Fruit fly (Drosophila melanogaster): ENCODE data around the gene CG2608.

Gene CG2608

DNA sequence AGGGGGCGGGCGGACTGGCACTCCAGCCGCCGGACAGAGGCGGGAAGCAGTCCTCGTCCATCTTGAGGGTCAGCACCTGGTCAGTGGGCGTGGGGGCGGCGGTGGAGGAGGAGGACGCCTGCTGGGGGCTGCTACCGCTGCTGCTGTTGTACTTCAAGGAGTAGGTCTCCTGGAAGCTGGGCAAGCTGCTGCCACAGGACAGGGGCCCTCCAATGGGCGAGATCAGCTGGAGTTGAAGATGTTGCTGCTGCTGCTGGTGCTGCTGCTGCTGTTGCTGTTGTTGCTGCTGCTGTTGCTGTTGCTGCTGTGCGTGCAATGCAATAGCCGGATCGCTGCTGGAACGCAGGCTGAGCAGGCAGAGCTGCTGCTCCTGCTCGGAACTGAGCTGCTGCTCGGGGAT, 43.1 kb downstream of the CG2608 start:
- TF ChIP-seq ovo (GFP tag; optimal IDR thresholded peaks at IDR 0.05) (no peak), CG11617 (GFP tag; optimal IDR thresholded peaks at IDR 0.05) (no peak), CG5204 (GFP tag; optimal IDR thresholded peaks at IDR 0.05) (no peak), CG14711 (tag; optimal IDR thresholded peaks at IDR 0.05) (no peak), cnc (optimal IDR thresholded peaks at IDR 0.05) (no peak), bab1 (GFP tag; optimal IDR thresholded peaks at IDR 0.05) (no peak), tj (GFP tag; optimal IDR thresholded peaks at IDR 0.05) (no peak)

- TF ChIP-seq Clk (GFP tag; optimal IDR thresholded peaks at IDR 0.05), result no peak
- no peak for TF ChIP-seq toe (GFP tag; optimal IDR thresholded peaks at IDR 0.05)
- TF ChIP-seq CG14711 (tag; optimal IDR thresholded peaks at IDR 0.05), result no peak
- no peak for TF ChIP-seq Mnt (GFP tag; optimal IDR thresholded peaks at IDR 0.05)
- TF ChIP-seq CG1620 (GFP tag; optimal IDR thresholded peaks at IDR 0.05), result no peak
- TF ChIP-seq ovo (GFP tag; optimal IDR thresholded peaks at IDR 0.05), result no peak
- no peak for TF ChIP-seq tj (GFP tag; optimal IDR thresholded peaks at IDR 0.05)
- no peak for TF ChIP-seq CG5204 (GFP tag; optimal IDR thresholded peaks at IDR 0.05)
- TF ChIP-seq bab1 (GFP tag; optimal IDR thresholded peaks at IDR 0.05), result no peak
- no peak for TF ChIP-seq CG12768 (GFP tag; optimal IDR thresholded peaks at IDR 0.05)
- no peak for TF ChIP-seq CG33017 (tag; optimal IDR thresholded peaks at IDR 0.05)
- TF ChIP-seq Hr96 (GFP tag; optimal IDR thresholded peaks at IDR 0.05), result no peak
- TF ChIP-seq kay (GFP tag; ENCODE audit: borderline replicate concordance), result no peak
Measured at dm6 chr2L:20690055-20690454, 44.4 kb downstream of the CG2608 start.

dm6 chr2L:20695066-20695465, 49.4 kb downstream of the CG2608 start:
- TF ChIP-seq CG14711 (tag; optimal IDR thresholded peaks at IDR 0.05) (no peak), Crg-1 (GFP tag; optimal IDR thresholded peaks at IDR 0.05) (no peak), Mnt (GFP tag; optimal IDR thresholded peaks at IDR 0.05) (no peak), tj (GFP tag; optimal IDR thresholded peaks at IDR 0.05) (peak; percentile 36), toe (GFP tag; optimal IDR thresholded peaks at IDR 0.05) (no peak), CG33017 (tag; optimal IDR thresholded peaks at IDR 0.05) (no peak), Hr96 (GFP tag; optimal IDR thresholded peaks at IDR 0.05) (no peak), bab1 (GFP tag; optimal IDR thresholded peaks at IDR 0.05) (no peak)

All from whole organism, adult.